Fruit fly (Drosophila melanogaster) whole organism, prepupa: ENCODE results near the gene CG33340.

Experiments used
- Blimp-1 ChIP-seq: fragments of 200-800 bp; sonication (Bioruptor generic); optimal IDR thresholded peaks from 3 replicates; lab custom pipeline; 2017; ENCODE audit warnings: missing biosample characterization, missing genetic modification characterization, mild to moderate bottlenecking, moderate library complexity, missing genetic modification reagents
- CG10631 ChIP-seq: fragments of 200-800 bp; sonication (Bioruptor generic); optimal IDR thresholded peaks from 2 replicates; lab custom pipeline; 2016; ENCODE audit warnings: missing biosample characterization, missing genetic modification characterization
- CG11294 ChIP-seq: fragments of 200-800 bp; sonication (Bioruptor generic); IDR thresholded peaks from 2 replicates; pipeline ENCODE4 v1.3.6; 2022; ENCODE audit warnings: missing biosample characterization, missing genetic modification characterization
- CG11902 ChIP-seq: fragments of 200-800 bp; sonication (Bioruptor generic); optimal IDR thresholded peaks from 3 replicates; lab custom pipeline; 2016; ENCODE audit warnings: missing biosample characterization, missing genetic modification characterization
- CG31627 ChIP-seq: fragments of 200-800 bp; sonication (Bioruptor generic); optimal IDR thresholded peaks from 3 replicates; lab custom pipeline; 2016; ENCODE audit warnings: missing biosample characterization, missing genetic modification characterization
- CG32006 ChIP-seq: fragments of 200-800 bp; sonication (Bioruptor generic); optimal IDR thresholded peaks from 3 replicates; lab custom pipeline; 2017; ENCODE audit warnings: missing biosample characterization, mild to moderate bottlenecking, missing genetic modification characterization
- CG34406 ChIP-seq: fragments of 200-800 bp; sonication (Bioruptor generic); optimal IDR thresholded peaks from 3 replicates; lab custom pipeline; 2016; ENCODE audit warnings: missing biosample characterization, missing genetic modification characterization
- CG4318 ChIP-seq: fragments of 200-800 bp; sonication (Bioruptor generic); optimal IDR thresholded peaks from 3 replicates; lab custom pipeline; 2017; ENCODE audit warnings: missing biosample characterization, mild to moderate bottlenecking, missing genetic modification characterization
- CG6163 ChIP-seq: fragments of 200-800 bp; sonication (Bioruptor generic); IDR thresholded peaks from 3 replicates; pipeline ENCODE4 v1.3.6; 2022; ENCODE audit warnings: missing biosample characterization, missing genetic modification characterization
- CG6792 ChIP-seq: fragments of 200-800 bp; sonication (Bioruptor generic); optimal IDR thresholded peaks from 3 replicates; lab custom pipeline; 2016; ENCODE audit warnings: missing biosample characterization, missing genetic modification characterization
- CG6808 ChIP-seq: fragments of 200-800 bp; sonication (Bioruptor generic); optimal IDR thresholded peaks from 3 replicates; lab custom pipeline; 2017; ENCODE audit warnings: missing biosample characterization, missing genetic modification characterization, mild to moderate bottlenecking, moderate library complexity, missing genetic modification reagents
- CG7368 ChIP-seq: fragments of 200-800 bp; sonication (Bioruptor generic); optimal IDR thresholded peaks from 3 replicates; lab custom pipeline; 2016; ENCODE audit warnings: missing biosample characterization, missing genetic modification characterization
- CG8119 ChIP-seq: fragments of 200-800 bp; sonication (Bioruptor generic); IDR thresholded peaks from 3 replicates; pipeline ENCODE4 v1.3.6; 2022; ENCODE audit warnings: missing biosample characterization, missing genetic modification characterization
- CG9139 ChIP-seq: fragments of 200-800 bp; sonication (Bioruptor generic); optimal IDR thresholded peaks from 3 replicates; lab custom pipeline; 2017; ENCODE audit warnings: missing biosample characterization, mild to moderate bottlenecking, missing genetic modification characterization
- Eip75B ChIP-seq: fragments of 200-800 bp; sonication (Bioruptor generic); optimal IDR thresholded peaks from 3 replicates; lab custom pipeline; 2016; ENCODE audit warnings: missing biosample characterization, missing genetic modification characterization
- Gug ChIP-seq: fragments of 200-800 bp; sonication (Bioruptor generic); IDR thresholded peaks from 2 replicates; pipeline ENCODE4 v1.3.6; 2022; ENCODE audit warnings: missing biosample characterization, missing genetic modification characterization
- OdsH ChIP-seq: fragments of 200-800 bp; sonication (Bioruptor generic); optimal IDR thresholded peaks from 3 replicates; lab custom pipeline; 2016; ENCODE audit warnings: missing biosample characterization, missing genetic modification characterization
- Smox ChIP-seq: fragments of 200-800 bp; sonication (Bioruptor generic); optimal IDR thresholded peaks from 3 replicates; lab custom pipeline; 2016; ENCODE audit warnings: missing biosample characterization, missing genetic modification characterization
- Sox102F ChIP-seq: fragments of 200-800 bp; sonication (Bioruptor generic); optimal IDR thresholded peaks from 2 replicates; lab custom pipeline; 2016; ENCODE audit warnings: missing biosample characterization, mild to moderate bottlenecking, missing genetic modification characterization
- Sox14 ChIP-seq: fragments of 200-800 bp; sonication (Bioruptor generic); optimal IDR thresholded peaks from 3 replicates; lab custom pipeline; 2016; ENCODE audit warnings: missing biosample characterization, missing genetic modification characterization
- Sox15 ChIP-seq: fragments of 200-800 bp; sonication (Bioruptor generic); optimal IDR thresholded peaks from 3 replicates; lab custom pipeline; 2016; ENCODE audit warnings: missing biosample characterization, missing genetic modification characterization
- achi ChIP-seq: fragments of 200-800 bp; sonication (Bioruptor generic); optimal IDR thresholded peaks from 3 replicates; lab custom pipeline; 2016; ENCODE audit warnings: missing biosample characterization, missing genetic modification characterization
- cyc ChIP-seq: fragments of 200-800 bp; sonication (Bioruptor generic); optimal IDR thresholded peaks from 3 replicates; lab custom pipeline; 2016; ENCODE audit warnings: missing biosample characterization, missing genetic modification characterization
- eg ChIP-seq: fragments of 200-800 bp; sonication (Bioruptor generic); IDR thresholded peaks from 3 replicates; pipeline ENCODE4 v1.3.6; 2022; ENCODE audit warnings: missing biosample characterization, missing genetic modification characterization
- esn ChIP-seq: fragments of 200-800 bp; sonication (Bioruptor generic); optimal IDR thresholded peaks from 2 replicates; lab custom pipeline; 2016; ENCODE audit warnings: missing biosample characterization, mild to moderate bottlenecking, missing genetic modification characterization, moderate library complexity
- fd59A ChIP-seq: fragments of 200-800 bp; sonication (Bioruptor generic); optimal IDR thresholded peaks from 2 replicates; lab custom pipeline; 2017; ENCODE audit warnings: missing biosample characterization, mild to moderate bottlenecking, missing genetic modification characterization, missing genetic modification reagents
- fkh ChIP-seq: fragments of 200-800 bp; sonication (Bioruptor generic); optimal IDR thresholded peaks from 3 replicates; lab custom pipeline; 2017; ENCODE audit warnings: missing biosample characterization, mild to moderate bottlenecking, missing genetic modification characterization, moderate library complexity
- lz ChIP-seq: fragments of 200-800 bp; sonication (Bioruptor generic); optimal IDR thresholded peaks from 3 replicates; lab custom pipeline; 2016; ENCODE audit warnings: missing biosample characterization, missing genetic modification characterization
- pdm3 ChIP-seq: fragments of 200-800 bp; sonication (Bioruptor generic); optimal IDR thresholded peaks from 3 replicates; lab custom pipeline; 2016; ENCODE audit warnings: missing biosample characterization, missing genetic modification characterization
- salr ChIP-seq, 2 experiments: fragments of 200-800 bp; sonication (Bioruptor generic); optimal IDR thresholded peaks; 3 replicates each; lab custom pipeline; 2016 to 2018; ENCODE audit warnings: missing biosample characterization in 2 of 2, missing genetic modification characterization in 2 of 2, mild to moderate bottlenecking in 1 of 2
- ss ChIP-seq, 2 experiments: fragments of 200-800 bp; sonication (Bioruptor generic); optimal IDR thresholded peaks; 2 replicates in 1 of 2; 3 replicates in 1 of 2; lab custom pipeline; 2017 to 2018; ENCODE audit warnings: mild to moderate bottlenecking in 2 of 2, missing biosample characterization in 2 of 2, missing genetic modification characterization in 2 of 2, moderate library complexity in 1 of 2
- topi ChIP-seq: fragments of 200-800 bp; sonication (Bioruptor generic); optimal IDR thresholded peaks from 3 replicates; lab custom pipeline; 2016; ENCODE audit warnings: missing biosample characterization, missing genetic modification characterization

Gene CG33340

dm6 chr3R:24336622-24337021 lies 26.3 kb upstream of the CG33340 start, which contains the start of gene CG6432:
Gene CG6432, plus strand, starts transcription at chr3R:24336922.
- no peak for TF ChIP-seq pdm3 (GFP tag; lab: Kevin White, UChicago)

- TF ChIP-seq CG34406: no peak
- no peak for TF ChIP-seq CG9139 (GFP tag; lab: Kevin White, UChicago)
- no peak for TF ChIP-seq OdsH (GFP tag; lab: Kevin White, UChicago)
- TF ChIP-seq Smox (GFP tag; lab: Kevin White, UChicago): no peak
These were observed 21.7 kb upstream of the CG33340 start, which contains the start of gene Ms for dm6 chr3R:24341251-24341650. Gene Ms, plus strand, starts transcription at chr3R:24341551.

dm6 chr3R:24348420-24349190 lies 14.3 kb upstream of the CG33340 start, which contains the start of the genes CG5746 and CG6454:
Gene CG5746, minus strand, starts transcription at chr3R:24348791.
Gene CG6454, plus strand, starts transcription at chr3R:24349182.
- TF ChIP-seq CG6163 (GFP tag; lab: Robert Waterston, UW) (no peak), fkh (GFP tag; lab: Kevin White, UChicago) (no peak), esn (GFP tag; lab: Kevin White, UChicago) (peak; percentile 76), CG6792 (GFP tag; lab: Kevin White, UChicago) (no peak), CG11902 (GFP tag; lab: Kevin White, UChicago) (peak; percentile 44), CG31627 (peak; percentile 79), ss (GFP tag; optimal IDR thresholded peaks at IDR 0.05; lab: Kevin White, UChicago) (no peak), CG11294 (GFP tag; lab: Robert Waterston, UW) (peak; percentile 18; the same call in 1 of the 2 replicates), Gug (GFP tag; lab: Robert Waterston, UW) (0 out of 2 replicates have a peak, but pooled peaks have one; percentile 9), Smox (GFP tag; lab: Kevin White, UChicago) (no peak), achi (GFP tag; lab: Kevin White, UChicago) (no peak), lz (GFP tag; lab: Kevin White, UChicago) (peak; percentile 75), Sox102F (GFP tag; lab: Kevin White, UChicago) (no peak), cyc (GFP tag; lab: Kevin White, UChicago) (peak; percentile 61), salr (GFP tag; optimal IDR thresholded peaks at IDR 0.05; lab: Kevin White, UChicago) (no peak), Sox15 (GFP tag; lab: Kevin White, UChicago) (peak; percentile 47), CG6808 (no peak), OdsH (GFP tag; lab: Kevin White, UChicago) (no peak)

dm6 chr3R:24353448-24353847 lies 9.5 kb upstream of the CG33340 start:
- TF ChIP-seq CG32006 (GFP tag; lab: Kevin White, UChicago) (no peak), CG8119 (GFP tag; lab: Robert Waterston, UW) (no peak)

dm6 chr3R:24357698-24358097 lies 5.2 kb upstream of the CG33340 start, which contains the start of gene Golgin84:
Gene Golgin84, minus strand, starts transcription at chr3R:24357938.
- TF ChIP-seq CG11902 (GFP tag; lab: Kevin White, UChicago) (no peak), CG31627 (no peak), ss (GFP tag; optimal IDR thresholded peaks at IDR 0.05; lab: Kevin White, UChicago) (no peak), achi (GFP tag; lab: Kevin White, UChicago) (no peak), Blimp-1 (GFP tag; lab: Kevin White, UChicago) (no peak)

dm6 chr3R:24359957-24360356 lies 3.0 kb upstream of the CG33340 start, which contains the start of gene CG18528:
Gene CG18528, minus strand, starts transcription at chr3R:24360144.
- TF ChIP-seq CG31627 (no peak), Sox14 (GFP tag; lab: Kevin White, UChicago) (peak; percentile 97)

dm6 chr3R:24361583-24361982 lies 1.4 kb upstream of the CG33340 start, which contains the start of the genes CG5762 and CG33339:
Gene CG5762, minus strand, starts transcription at chr3R:24361683.
Gene CG33339, plus strand, starts transcription at chr3R:24361847.
- no peak for TF ChIP-seq CG7368
- no peak for TF ChIP-seq CG31627
- TF ChIP-seq CG6163 (GFP tag; lab: Robert Waterston, UW): no peak
- TF ChIP-seq CG4318 (GFP tag; lab: Kevin White, UChicago): no peak
- TF ChIP-seq CG10631 (GFP tag; lab: Kevin White, UChicago): no peak
- TF ChIP-seq eg (GFP tag; lab: Robert Waterston, UW): no peak
- TF ChIP-seq topi (GFP tag; lab: Kevin White, UChicago): no peak
- TF ChIP-seq Eip75B (GFP tag; lab: Kevin White, UChicago): no peak
- TF ChIP-seq fd59A (GFP tag; lab: Kevin White, UChicago): no peak
- no peak for TF ChIP-seq Smox (GFP tag; lab: Kevin White, UChicago)
- TF ChIP-seq, all 60 proteins: peak for 0
